Worm (Caenorhabditis elegans) whole organism, dauer: ENCODE results near the gene lron-4.

Source experiments
- unc-62 ChIP-seq: sonication (generic microtip); optimal IDR thresholded peaks from 2 replicates; lab custom pipeline; 2017; ENCODE audit warnings: missing biosample characterization, missing genetic modification reagents, missing genetic modification characterization

lron-4 gene

DNA sequence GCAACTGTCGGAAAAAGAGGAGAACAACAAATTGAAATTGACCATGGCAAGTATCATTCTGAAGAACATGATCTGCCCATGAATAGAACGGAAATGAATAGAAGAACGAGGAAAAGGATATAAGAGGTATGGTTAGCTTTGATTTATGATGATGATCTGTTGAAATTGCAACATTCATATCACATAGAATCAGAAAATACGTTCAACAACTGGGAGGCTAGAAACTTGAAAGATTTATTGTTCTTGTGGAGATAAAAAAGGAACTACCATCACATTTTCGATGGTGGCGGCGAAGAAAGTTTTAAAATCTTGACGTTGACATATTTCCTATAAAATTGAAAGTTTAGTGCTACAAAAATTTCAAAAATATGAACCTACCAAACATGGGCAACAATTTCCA, 18.7 kb downstream of the lron-4 start:
- no peak for TF ChIP-seq unc-62 (GFP tag; lab: Kevin White, UChicago)

- TF ChIP-seq unc-62 (GFP tag; lab: Kevin White, UChicago), result no peak
These were observed 19.4 kb downstream of the lron-4 start, which contains the start of gene ltd-1 for ce11 chrII:8092537-8092936. TSS of gene ltd-1 (minus strand) at chrII:8092754.

DNA sequence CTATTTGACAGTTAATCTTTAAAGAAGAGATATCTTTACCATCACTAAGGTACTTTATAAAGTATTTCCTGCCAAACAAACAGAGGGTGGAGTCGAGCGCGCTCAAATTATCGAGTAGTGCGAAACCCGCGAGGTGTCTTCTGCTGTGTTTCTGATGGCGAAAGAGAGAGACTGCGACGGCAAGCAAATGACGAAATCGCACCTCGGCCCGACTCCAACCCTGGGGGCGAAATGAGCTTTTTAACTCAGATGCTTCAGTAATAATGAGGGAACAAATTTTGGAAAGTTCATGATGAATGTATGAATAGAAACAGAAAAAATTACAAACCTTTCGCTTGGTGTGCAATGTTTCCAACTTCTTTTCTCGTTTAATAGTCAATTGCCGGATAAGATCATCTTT, 20.4 kb downstream of the lron-4 start:
- TF ChIP-seq unc-62 (GFP tag; lab: Kevin White, UChicago), result no peak

DNA sequence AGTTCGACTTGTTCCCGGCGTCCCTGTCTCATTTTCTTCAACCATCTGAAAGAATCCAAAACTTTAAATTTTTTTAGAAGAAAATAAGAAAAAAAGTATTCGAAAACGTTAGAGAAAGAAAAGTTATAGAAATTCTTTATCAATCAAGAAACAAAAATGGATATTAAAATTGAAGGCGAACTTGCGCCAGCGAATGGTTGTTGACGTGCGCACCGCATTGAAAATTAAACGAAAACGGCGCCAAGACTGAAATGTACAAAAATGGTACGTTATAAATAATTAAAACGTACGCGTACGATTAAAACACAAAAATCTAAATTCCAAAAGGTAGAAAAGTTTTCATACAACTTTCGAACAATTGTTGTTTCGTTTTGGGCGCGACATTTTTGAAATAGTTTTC, 25.2 kb downstream of the lron-4 start, which contains the start of gene K02C4.3:
Gene K02C4.3 (minus strand): TSS at position 51 of the 400 bp plus-strand sequence.
- no peak for TF ChIP-seq unc-62 (GFP tag; lab: Kevin White, UChicago)

- TF ChIP-seq unc-62 (GFP tag; lab: Kevin White, UChicago), result no peak
These were observed 33.9 kb downstream of the lron-4 start, which contains the start of gene K02C4.5 for ce11 chrII:8078041-8078440. TSS of gene K02C4.5 (plus strand) at chrII:8078435.

ce11 chrII:8075324-8075810, 36.6 kb downstream of the lron-4 start, which contains the start of gene K02C4.2:
TSS of gene K02C4.2 (plus strand) at chrII:8075760.
- no peak for TF ChIP-seq unc-62 (GFP tag; lab: Kevin White, UChicago)

- TF ChIP-seq unc-62 (GFP tag; lab: Kevin White, UChicago), result no peak
These were observed 37.9 kb downstream of the lron-4 start for ce11 chrII:8074058-8074457.

ce11 chrII:8073222-8073621, 38.7 kb downstream of the lron-4 start, which contains the start of gene gpcp-2:
TSS of gene gpcp-2 (minus strand) at chrII:8073374.
- TF ChIP-seq unc-62 (GFP tag; lab: Kevin White, UChicago), result no peak

ce11 chrII:8071801-8072544, 40.0 kb downstream of the lron-4 start:
- no peak for TF ChIP-seq unc-62 (GFP tag; lab: Kevin White, UChicago)

- no peak for TF ChIP-seq unc-62 (GFP tag; lab: Kevin White, UChicago)
These were observed 40.8 kb downstream of the lron-4 start for ce11 chrII:8071012-8071625.

DNA sequence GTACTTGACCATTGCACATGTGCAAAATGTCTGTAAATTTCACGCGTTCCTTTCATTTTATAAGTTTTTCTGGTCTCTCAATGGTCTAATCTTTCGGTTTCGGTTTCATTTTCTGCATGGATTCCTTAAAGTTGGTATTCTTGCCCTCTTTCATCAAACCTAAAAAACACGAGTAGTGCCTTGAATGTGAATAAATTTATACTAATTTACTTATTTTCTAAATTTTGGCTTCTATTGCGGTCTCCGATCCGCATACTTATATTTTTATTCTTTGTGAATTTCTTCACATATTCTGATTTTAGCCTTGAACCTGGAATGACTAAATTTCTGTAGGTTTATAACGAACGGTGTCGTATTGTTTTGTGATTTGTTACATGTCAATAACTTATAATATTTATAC, 46.0 kb downstream of the lron-4 start, which contains the start of gene pdha-1:
Gene pdha-1 (plus strand): TSS at position 301 of the 400 bp plus-strand sequence.
- TF ChIP-seq unc-62 (GFP tag; lab: Kevin White, UChicago), result no peak

DNA sequence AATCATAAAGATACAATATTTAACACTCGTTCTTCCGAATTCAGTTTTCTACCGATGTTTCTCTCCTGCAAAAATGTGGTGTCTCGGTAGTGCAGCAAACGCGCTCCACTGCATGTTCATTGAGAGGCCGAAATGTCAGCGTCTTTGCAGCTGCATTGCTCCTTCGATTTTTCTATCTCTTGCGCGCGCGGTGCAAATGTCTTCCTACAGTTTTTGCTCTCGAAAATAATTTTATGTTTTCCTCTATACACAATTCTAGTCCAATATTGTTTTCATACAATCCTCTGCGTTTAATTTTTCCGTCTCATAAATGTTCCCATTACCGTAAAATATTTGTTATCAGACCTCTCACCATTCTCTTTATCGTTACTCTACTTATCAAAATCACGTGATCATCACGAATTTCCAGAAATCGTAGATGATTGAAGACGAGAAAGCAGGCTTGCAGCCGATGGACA, 49.6 kb downstream of the lron-4 start, which contains the start of gene ufd-2:
Gene ufd-2 (plus strand): TSS at position 408 of the 458 bp plus-strand sequence.
- TF ChIP-seq unc-62 (GFP tag; lab: Kevin White, UChicago), result no peak

DNA sequence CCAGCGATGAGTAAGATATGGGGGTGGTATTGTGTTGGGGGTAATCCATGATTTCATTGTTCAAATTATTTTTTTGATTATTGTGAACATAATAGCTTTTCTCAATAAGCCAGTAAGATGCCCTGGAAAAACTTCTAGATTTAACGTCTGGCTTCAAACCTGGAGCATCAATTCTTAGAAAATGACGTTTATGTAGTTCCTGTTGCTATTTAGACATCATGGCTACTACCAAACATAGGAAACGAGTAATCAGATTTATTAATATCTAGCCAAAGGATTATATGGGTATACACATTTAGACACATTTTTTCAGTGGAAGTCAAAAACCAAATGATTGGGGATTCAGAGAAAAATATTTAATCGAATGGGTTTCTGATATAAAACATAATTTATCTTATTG, 52.4 kb downstream of the lron-4 start:
- no peak for TF ChIP-seq unc-62 (GFP tag; lab: Kevin White, UChicago)
